Worm (Caenorhabditis elegans) whole organism, midembryonic: Measurements from ENCODE around the gene C14B9.10.

Experiments
- T22C8.4 ChIP-seq: fragments of 200-800 bp; sonication (Bioruptor generic); IDR thresholded peaks from 2 replicates; pipeline ENCODE4 v1.3.6; 2022; ENCODE audit warnings: missing genetic modification characterization, missing compliant biosample characterization
- cog-1 ChIP-seq: sonication (generic microtip); optimal IDR thresholded peaks from 2 replicates; lab custom pipeline; 2016; ENCODE audit warnings: missing genetic modification characterization, missing compliant biosample characterization
- flt-1 ChIP-seq: fragments of 200-800 bp; sonication (Bioruptor generic); IDR thresholded peaks from 2 replicates; pipeline ENCODE4 v1.3.6; 2022; ENCODE audit warnings: missing genetic modification characterization, missing compliant biosample characterization
- klf-2 ChIP-seq: fragments of 200-800 bp; sonication (Bioruptor generic); conservative IDR thresholded peaks from 2 replicates; pipeline ENCODE4 v1.3.6; 2022; ENCODE audit warnings: missing genetic modification reagents, missing genetic modification characterization, missing compliant biosample characterization
- med-1 ChIP-seq: sonication (generic microtip); optimal IDR thresholded peaks from 2 replicates; lab custom pipeline; 2017; ENCODE audit warnings: missing genetic modification characterization, mild to moderate bottlenecking, missing compliant biosample characterization, antibody characterized with exemption, missing genetic modification reagents; ENCODE audit not compliant: insufficient read depth
- ref-1 ChIP-seq: fragments of 200-800 bp; sonication (Bioruptor generic); conservative IDR thresholded peaks from 2 replicates; pipeline ENCODE4 v1.3.6; 2022; ENCODE audit warnings: missing genetic modification reagents, missing genetic modification characterization, missing compliant biosample characterization
- tab-1 ChIP-seq: fragments of 200-800 bp; sonication (Bioruptor generic); IDR thresholded peaks from 2 replicates; pipeline ENCODE4 v1.3.6; 2022; ENCODE audit warnings: missing genetic modification characterization, missing compliant biosample characterization
- ztf-23 ChIP-seq: fragments of 200-800 bp; sonication (Bioruptor generic); IDR thresholded peaks from 2 replicates; pipeline ENCODE4 v1.3.6; 2022; ENCODE audit warnings: missing genetic modification reagents, missing genetic modification characterization, missing compliant biosample characterization
- ztf-29 ChIP-seq: fragments of 200-800 bp; sonication (Bioruptor generic); IDR thresholded peaks from 2 replicates; pipeline ENCODE4 v1.3.6; 2022; ENCODE audit warnings: missing genetic modification reagents, missing genetic modification characterization, missing compliant biosample characterization

The C14B9.10 gene

ce11 chrIII:8132496-8132895, 1.8 kb downstream of the C14B9.10 start:
- no peak for TF ChIP-seq med-1 (GFP tag; lab: Kevin White, UChicago)

DNA sequence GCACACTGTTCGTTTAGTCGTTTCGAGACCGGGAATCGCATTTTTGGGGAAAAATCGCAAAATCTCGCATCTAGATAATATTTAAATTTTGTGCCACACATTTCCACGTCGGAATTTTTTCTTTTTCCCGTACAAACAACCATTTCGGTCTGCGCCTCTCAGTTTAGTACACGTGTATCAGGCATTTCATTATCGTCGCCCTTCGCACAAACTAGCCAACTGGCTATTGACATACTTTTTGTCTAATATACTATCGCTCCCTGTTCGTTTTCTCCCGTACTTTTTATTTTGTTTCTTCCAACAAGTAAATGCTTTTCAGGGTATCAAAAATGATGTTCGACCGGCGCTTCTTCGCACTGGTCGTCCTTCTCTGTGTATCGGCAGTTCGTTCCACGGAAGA, 2.7 kb downstream of the C14B9.10 start, which contains the start of gene C14B9.2:
TSS of gene C14B9.2 (plus strand) at position 320 of the 400 bp plus-strand sequence.
- TF ChIP-seq cog-1 (tag; lab: Kevin White, UChicago) (no peak), tab-1 (no peak), ref-1 (no peak), med-1 (GFP tag; lab: Kevin White, UChicago) (no peak), T22C8.4 (GFP tag; lab: Robert Waterston, UW) (no peak), flt-1 (GFP tag; lab: Robert Waterston, UW) (no peak), klf-2 (no peak), ztf-23 (no peak), ztf-29 (GFP tag; lab: Robert Waterston, UW) (no peak)

- TF ChIP-seq klf-2 (no peak), tab-1 (no peak), flt-1 (GFP tag; lab: Robert Waterston, UW) (no peak), cog-1 (tag; lab: Kevin White, UChicago) (no peak), med-1 (GFP tag; lab: Kevin White, UChicago) (no peak), ztf-23 (no peak), T22C8.4 (GFP tag; lab: Robert Waterston, UW) (no peak), ztf-29 (GFP tag; lab: Robert Waterston, UW) (no peak)
Observed at ce11 chrIII:8136517-8137099, 6.0 kb downstream of the C14B9.10 start.

- TF ChIP-seq ztf-29 (GFP tag; lab: Robert Waterston, UW) (no peak), ztf-23 (no peak), klf-2 (no peak), cog-1 (tag; lab: Kevin White, UChicago) (no peak), med-1 (GFP tag; lab: Kevin White, UChicago) (no peak), ref-1 (no peak), tab-1 (no peak), flt-1 (GFP tag; lab: Robert Waterston, UW) (no peak), T22C8.4 (GFP tag; lab: Robert Waterston, UW) (no peak)
Observed at ce11 chrIII:8137777-8138176, 7.1 kb downstream of the C14B9.10 start, which contains the start of gene hsp-12.2. hsp-12.2 (plus strand) TSS chrIII:8138077.

DNA sequence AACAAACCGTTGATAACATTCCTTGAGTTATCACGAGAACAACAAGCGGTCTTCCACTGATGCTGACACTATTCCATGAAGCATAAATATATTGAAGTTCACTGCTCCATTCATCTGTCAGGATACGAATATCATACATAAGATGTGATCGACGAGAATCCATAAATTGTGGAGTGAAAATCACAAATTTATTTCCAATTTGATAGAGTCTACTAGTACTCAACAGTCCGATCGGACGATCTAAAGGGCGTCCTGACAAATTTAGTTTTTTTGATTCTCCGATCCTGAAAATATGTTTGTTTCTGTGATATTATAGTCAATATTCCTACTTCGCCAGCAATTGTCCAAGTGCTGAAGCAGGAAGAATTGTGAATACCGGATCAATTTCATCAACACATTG, 11.6 kb downstream of the C14B9.10 start:
- no peak for TF ChIP-seq cog-1 (tag; lab: Kevin White, UChicago)
- no peak for TF ChIP-seq T22C8.4 (GFP tag; lab: Robert Waterston, UW)
- TF ChIP-seq med-1 (GFP tag; lab: Kevin White, UChicago): no peak
- TF ChIP-seq ztf-29 (GFP tag; lab: Robert Waterston, UW): no peak
- no peak for TF ChIP-seq ref-1
- TF ChIP-seq flt-1 (GFP tag; lab: Robert Waterston, UW): no peak
- no peak for TF ChIP-seq ztf-23
- no peak for TF ChIP-seq tab-1
- TF ChIP-seq klf-2: no peak

- TF ChIP-seq T22C8.4 (GFP tag; lab: Robert Waterston, UW): no peak
- peak; percentile 81 for TF ChIP-seq flt-1 (GFP tag; lab: Robert Waterston, UW)
- TF ChIP-seq ztf-23: peak; percentile 72; the same call in 1 of the 2 replicates
- TF ChIP-seq tab-1: no peak
Observed at ce11 chrIII:8144574-8145065, 14.0 kb downstream of the C14B9.10 start, which contains the start of the genes C14B9.8 and mrpl-18. C14B9.8 (minus strand) TSS chrIII:8144629. mrpl-18 (plus strand) TSS chrIII:8145015.

ce11 chrIII:8145971-8146370, 15.3 kb downstream of the C14B9.10 start:
- no peak for TF ChIP-seq cog-1 (tag; lab: Kevin White, UChicago)
- no peak for TF ChIP-seq tab-1
- TF ChIP-seq T22C8.4 (GFP tag; lab: Robert Waterston, UW): no peak
- no peak for TF ChIP-seq ztf-29 (GFP tag; lab: Robert Waterston, UW)
- TF ChIP-seq med-1 (GFP tag; lab: Kevin White, UChicago): no peak
- TF ChIP-seq flt-1 (GFP tag; lab: Robert Waterston, UW): no peak
- TF ChIP-seq ref-1: no peak
- no peak for TF ChIP-seq ztf-23
- no peak for TF ChIP-seq klf-2

DNA sequence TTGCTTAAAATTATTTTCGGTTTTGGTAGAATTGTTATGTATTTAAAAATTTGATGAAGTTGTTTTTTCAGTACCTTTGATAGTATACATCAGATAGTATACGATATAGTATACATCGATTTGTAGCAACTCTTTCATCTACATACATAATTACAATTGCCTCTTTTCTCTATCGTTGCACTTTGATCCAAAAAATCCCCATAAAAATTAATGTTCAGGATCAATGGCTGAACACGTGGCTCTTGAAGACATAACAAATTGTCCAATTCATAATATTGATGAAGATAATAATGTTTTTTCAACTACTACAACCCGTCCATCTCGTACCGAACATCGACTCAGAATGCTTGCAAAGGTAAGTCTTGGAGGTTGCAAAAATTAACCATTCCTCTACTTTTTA, 18.1 kb downstream of the C14B9.10 start, which contains the start of gene D2007.2:
TSS of gene D2007.2 (plus strand) at position 213 of the 400 bp plus-strand sequence.
- no peak for TF ChIP-seq ztf-29 (GFP tag; lab: Robert Waterston, UW)
- no peak for TF ChIP-seq med-1 (GFP tag; lab: Kevin White, UChicago)
- no peak for TF ChIP-seq ref-1
- no peak for TF ChIP-seq klf-2
- TF ChIP-seq tab-1: no peak
- TF ChIP-seq flt-1 (GFP tag; lab: Robert Waterston, UW): no peak

- TF ChIP-seq med-1 (GFP tag; lab: Kevin White, UChicago): no peak
- TF ChIP-seq ztf-23: no peak
- no peak for TF ChIP-seq ref-1
- no peak for TF ChIP-seq tab-1
- TF ChIP-seq T22C8.4 (GFP tag; lab: Robert Waterston, UW): no peak
- no peak for TF ChIP-seq klf-2
- TF ChIP-seq cog-1 (tag; lab: Kevin White, UChicago): no peak
- no peak for TF ChIP-seq ztf-29 (GFP tag; lab: Robert Waterston, UW)
- TF ChIP-seq flt-1 (GFP tag; lab: Robert Waterston, UW): no peak
Observed at ce11 chrIII:8154423-8154822, 23.8 kb downstream of the C14B9.10 start.

DNA sequence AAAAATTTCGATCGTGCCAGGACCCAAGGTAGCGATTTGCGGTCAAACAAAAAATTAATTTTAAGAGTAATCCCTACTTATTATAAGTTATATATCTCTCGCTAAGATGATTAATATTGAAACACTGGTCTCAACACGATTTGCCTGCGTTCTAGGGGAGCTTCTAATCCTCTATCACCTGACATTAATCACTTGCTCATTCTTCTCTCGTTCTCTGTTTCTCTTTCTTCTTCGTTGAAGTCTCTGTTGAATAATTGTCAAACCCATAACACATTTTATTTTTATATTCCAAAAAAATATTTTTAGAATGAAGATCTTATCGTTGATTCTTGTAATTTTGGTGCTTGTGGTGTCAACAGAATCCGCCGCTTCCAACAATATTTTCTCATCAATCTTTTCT, 24.5 kb downstream of the C14B9.10 start, which contains the start of gene D2007.1:
TSS of gene D2007.1 (plus strand) at position 301 of the 400 bp plus-strand sequence.
- TF ChIP-seq flt-1 (GFP tag; lab: Robert Waterston, UW): no peak
